Fruit fly (Drosophila melanogaster) whole organism, embryonic: Measurements from ENCODE around the gene Best4.

Experiments used
- Antp ChIP-seq: fragments of 200-800 bp; sonication (Bioruptor generic); optimal IDR thresholded peaks from 3 replicates; lab custom pipeline; 2016; ENCODE audit warnings: missing biosample characterization, missing genetic modification characterization
- B-H2 ChIP-seq: fragments of 200-800 bp; sonication (Bioruptor generic); optimal IDR thresholded peaks from 2 replicates; lab custom pipeline; 2018; ENCODE audit warnings: missing biosample characterization, mild to moderate bottlenecking, missing genetic modification characterization
- CG10565 ChIP-seq: fragments of 200-800 bp; sonication (Bioruptor generic); optimal IDR thresholded peaks from 3 replicates; lab custom pipeline; 2016; ENCODE audit warnings: missing biosample characterization, mild to moderate bottlenecking, missing genetic modification characterization
- CG13123 ChIP-seq: fragments of 200-800 bp; sonication (Bioruptor generic); optimal IDR thresholded peaks from 2 replicates; lab custom pipeline; 2016; ENCODE audit warnings: missing biosample characterization, missing genetic modification characterization
- CG13624 ChIP-seq: fragments of 200-800 bp; sonication (Bioruptor generic); optimal IDR thresholded peaks from 2 replicates; lab custom pipeline; 2016; ENCODE audit warnings: missing biosample characterization, missing genetic modification characterization
- CG14014 ChIP-seq: fragments of 200-800 bp; sonication (Bioruptor generic); IDR thresholded peaks from 2 replicates; pipeline ENCODE4 v1.3.6; 2022; ENCODE audit warnings: missing biosample characterization, missing genetic modification characterization
- CG1647 ChIP-seq: fragments of 200-800 bp; sonication (Bioruptor generic); optimal IDR thresholded peaks from 3 replicates; lab custom pipeline; 2016; ENCODE audit warnings: missing biosample characterization, missing genetic modification characterization
- CG30431 ChIP-seq: fragments of 200-800 bp; sonication (Bioruptor generic); optimal IDR thresholded peaks from 2 replicates; lab custom pipeline; 2017; ENCODE audit warnings: missing biosample characterization, missing genetic modification characterization
- CG42726 ChIP-seq: fragments of 200-800 bp; sonication (Bioruptor generic); IDR thresholded peaks from 2 replicates; pipeline ENCODE4 v1.3.6; 2022; ENCODE audit warnings: missing biosample characterization, missing genetic modification characterization; ENCODE audit not compliant: partially characterized antibody
- CG4360 ChIP-seq: fragments of 200-800 bp; sonication (Bioruptor generic); IDR thresholded peaks from 2 replicates; pipeline ENCODE4 v1.3.6; 2022; ENCODE audit warnings: missing biosample characterization, missing genetic modification characterization
- CG43689 ChIP-seq: fragments of 200-800 bp; sonication (Bioruptor generic); IDR thresholded peaks from 2 replicates; pipeline ENCODE4 v1.3.6; 2022; ENCODE audit warnings: missing biosample characterization, missing genetic modification characterization
- CG4820 ChIP-seq: fragments of 200-800 bp; sonication (Bioruptor generic); optimal IDR thresholded peaks from 3 replicates; lab custom pipeline; 2016; ENCODE audit warnings: missing biosample characterization, missing genetic modification characterization
- CG6765 ChIP-seq: fragments of 200-800 bp; sonication (Bioruptor generic); optimal IDR thresholded peaks from 3 replicates; lab custom pipeline; 2017; ENCODE audit warnings: missing biosample characterization, mild to moderate bottlenecking, missing genetic modification characterization
- CG7372 ChIP-seq: fragments of 200-800 bp; sonication (Bioruptor generic); IDR thresholded peaks from 2 replicates; pipeline ENCODE4 v1.3.6; 2022; ENCODE audit warnings: missing biosample characterization, missing genetic modification characterization
- CG7786 ChIP-seq: fragments of 200-800 bp; sonication (Bioruptor generic); optimal IDR thresholded peaks from 2 replicates; lab custom pipeline; 2016; ENCODE audit warnings: missing biosample characterization, missing genetic modification characterization
- CG7963 ChIP-seq: fragments of 200-800 bp; sonication (Bioruptor generic); IDR thresholded peaks from 3 replicates; pipeline ENCODE4 v1.3.6; 2022; ENCODE audit warnings: missing biosample characterization, missing genetic modification characterization; ENCODE audit not compliant: partially characterized antibody
- CG9609 ChIP-seq: fragments of 200-800 bp; sonication (Bioruptor generic); optimal IDR thresholded peaks from 3 replicates; lab custom pipeline; 2016; ENCODE audit warnings: missing biosample characterization, missing genetic modification characterization
- CG9797 ChIP-seq: fragments of 200-800 bp; sonication (Bioruptor generic); optimal IDR thresholded peaks from 3 replicates; lab custom pipeline; 2018; ENCODE audit warnings: missing biosample characterization, mild to moderate bottlenecking, missing genetic modification characterization
- CG9932 ChIP-seq: fragments of 200-800 bp; sonication (Bioruptor generic); IDR thresholded peaks from 2 replicates; pipeline ENCODE4 v1.3.6; 2022; ENCODE audit warnings: missing biosample characterization, missing genetic modification characterization
- Camta ChIP-seq: fragments of 200-800 bp; sonication (Bioruptor generic); optimal IDR thresholded peaks from 2 replicates; lab custom pipeline; 2016; ENCODE audit warnings: missing biosample characterization, missing genetic modification characterization
- D ChIP-seq, 2 experiments: fragments of 200-800 bp in 1 of 2; fragments of >200 bp in 1 of 2; sonication (Bioruptor generic) in 1 of 2; optimal IDR thresholded peaks; 2 replicates in 1 of 2; 3 replicates in 1 of 2; lab custom pipeline; 2017; ENCODE audit warnings: mild to moderate bottlenecking in 1 of 2, missing biosample characterization in 1 of 2, missing genetic modification characterization in 1 of 2, missing genetic modification reagents in 1 of 2
- Dref ChIP-seq: fragments of 200-800 bp; sonication (Bioruptor generic); IDR thresholded peaks from 2 replicates; pipeline ENCODE4 v1.3.6; 2022; ENCODE audit warnings: missing biosample characterization, missing genetic modification characterization
- ERR ChIP-seq: fragments of 200-800 bp; sonication (Bioruptor generic); optimal IDR thresholded peaks from 2 replicates; lab custom pipeline; 2016; ENCODE audit warnings: missing biosample characterization, missing genetic modification characterization
- HLHmδ ChIP-seq: fragments of 200-800 bp; sonication (Bioruptor generic); optimal IDR thresholded peaks from 2 replicates; lab custom pipeline; 2018; ENCODE audit warnings: missing biosample characterization, mild to moderate bottlenecking, missing genetic modification characterization, moderate library complexity
- HmgD ChIP-seq: fragments of 200-800 bp; sonication (Bioruptor generic); optimal IDR thresholded peaks from 3 replicates; lab custom pipeline; 2016; ENCODE audit warnings: missing biosample characterization, missing genetic modification characterization
- Hr3 ChIP-seq: fragments of 200-800 bp; sonication (Bioruptor generic); optimal IDR thresholded peaks from 3 replicates; lab custom pipeline; 2016; ENCODE audit warnings: missing biosample characterization, missing genetic modification characterization
- Mes4 ChIP-seq: fragments of 200-800 bp; sonication (Bioruptor generic); optimal IDR thresholded peaks from 2 replicates; lab custom pipeline; 2016; ENCODE audit warnings: missing biosample characterization, missing genetic modification characterization
- Mrtf ChIP-seq: fragments of 200-800 bp; sonication (Bioruptor generic); IDR thresholded peaks from 3 replicates; pipeline ENCODE4 v1.3.6; 2022; ENCODE audit warnings: missing biosample characterization, missing genetic modification characterization
- Optix ChIP-seq: fragments of 200-800 bp; sonication (Bioruptor generic); IDR thresholded peaks from 3 replicates; pipeline ENCODE4 v1.3.6; 2022; ENCODE audit warnings: missing biosample characterization, missing genetic modification characterization
- Ptx1 ChIP-seq: fragments of 200-800 bp; sonication (Bioruptor generic); IDR thresholded peaks from 2 replicates; pipeline ENCODE4 v1.3.6; 2022; ENCODE audit warnings: missing biosample characterization, missing genetic modification characterization
- Rx ChIP-seq: fragments of 200-800 bp; sonication (Bioruptor generic); IDR thresholded peaks from 2 replicates; pipeline ENCODE4 v1.3.6; 2022; ENCODE audit warnings: missing biosample characterization, missing genetic modification characterization
- Trl ChIP-seq, 3 experiments: fragments of >200 bp in 2 of 3; fragments of 200-800 bp in 1 of 3; sonication (Bioruptor generic) in 1 of 3; optimal IDR thresholded peaks; 2 replicates in 1 of 3; 3 replicates in 2 of 3; lab custom pipeline; 2016 to 2017; ENCODE audit warnings: missing biosample characterization in 1 of 3, missing genetic modification characterization in 1 of 3
- ac ChIP-seq: fragments of 200-800 bp; sonication (Bioruptor generic); optimal IDR thresholded peaks from 3 replicates; lab custom pipeline; 2017; ENCODE audit warnings: missing biosample characterization, mild to moderate bottlenecking, missing genetic modification characterization
- btn ChIP-seq: fragments of 200-800 bp; sonication (Bioruptor generic); optimal IDR thresholded peaks from 2 replicates; lab custom pipeline; 2016; ENCODE audit warnings: missing biosample characterization, missing genetic modification characterization
- cas ChIP-seq: fragments of 200-800 bp; sonication (Bioruptor generic); IDR thresholded peaks from 2 replicates; pipeline ENCODE4 v1.3.6; 2022; ENCODE audit warnings: missing biosample characterization, missing genetic modification characterization
- dimm ChIP-seq: fragments of 200-800 bp; sonication (Bioruptor generic); IDR thresholded peaks from 2 replicates; pipeline ENCODE4 v1.3.6; 2022; ENCODE audit warnings: missing biosample characterization, missing genetic modification characterization
- fd102C ChIP-seq: fragments of 200-800 bp; sonication (Bioruptor generic); optimal IDR thresholded peaks from 2 replicates; lab custom pipeline; 2018; ENCODE audit warnings: missing biosample characterization, mild to moderate bottlenecking, missing genetic modification characterization, moderate library complexity
- fru ChIP-seq: fragments of >200 bp; optimal IDR thresholded peaks from 2 replicates; lab custom pipeline; 2017
- hth ChIP-seq: fragments of >200 bp; optimal IDR thresholded peaks from 2 replicates; lab custom pipeline; 2017; ENCODE audit warnings: inconsistent platforms
- kah ChIP-seq: fragments of 200-800 bp; sonication (Bioruptor generic); optimal IDR thresholded peaks from 2 replicates; lab custom pipeline; 2018; ENCODE audit warnings: missing biosample characterization, mild to moderate bottlenecking, missing genetic modification characterization
- maf-S ChIP-seq: fragments of 200-800 bp; sonication (Bioruptor generic); optimal IDR thresholded peaks from 2 replicates; lab custom pipeline; 2016; ENCODE audit warnings: missing biosample characterization, missing genetic modification characterization
- pho ChIP-seq: fragments of 200-800 bp; sonication (Bioruptor generic); optimal IDR thresholded peaks from 2 replicates; lab custom pipeline; 2016; ENCODE audit warnings: missing biosample characterization, missing genetic modification characterization
- pros ChIP-seq: fragments of 200-800 bp; sonication (Bioruptor generic); optimal IDR thresholded peaks from 3 replicates; lab custom pipeline; 2019; ENCODE audit warnings: missing biosample characterization, mild to moderate bottlenecking, missing genetic modification characterization, moderate library complexity
- repo ChIP-seq: fragments of 200-800 bp; sonication (Bioruptor generic); optimal IDR thresholded peaks from 2 replicates; lab custom pipeline; 2016; ENCODE audit warnings: missing biosample characterization, missing genetic modification characterization
- row ChIP-seq: fragments of 200-800 bp; sonication (Bioruptor generic); IDR thresholded peaks from 3 replicates; pipeline ENCODE4 v1.3.6; 2022; ENCODE audit warnings: missing biosample characterization, missing genetic modification characterization
- sima ChIP-seq: fragments of 200-800 bp; sonication (Bioruptor generic); optimal IDR thresholded peaks from 2 replicates; lab custom pipeline; 2016; ENCODE audit warnings: missing biosample characterization, missing genetic modification characterization
- sr ChIP-seq: fragments of 200-800 bp; sonication (Bioruptor generic); IDR thresholded peaks from 3 replicates; pipeline ENCODE4 v1.3.6; 2022; ENCODE audit warnings: missing biosample characterization, missing genetic modification characterization
- unc-4 ChIP-seq: fragments of 200-800 bp; sonication (Bioruptor generic); IDR thresholded peaks from 2 replicates; pipeline ENCODE4 v1.3.6; 2022; ENCODE audit warnings: missing biosample characterization, missing genetic modification characterization; ENCODE audit not compliant: partially characterized antibody
- unpg ChIP-seq: fragments of 200-800 bp; sonication (Bioruptor generic); optimal IDR thresholded peaks from 3 replicates; lab custom pipeline; 2018; ENCODE audit warnings: missing biosample characterization, mild to moderate bottlenecking, missing genetic modification characterization, moderate library complexity
- vfl ChIP-seq: fragments of 200-800 bp; sonication (Bioruptor generic); optimal IDR thresholded peaks from 2 replicates; lab custom pipeline; 2016; ENCODE audit warnings: missing biosample characterization, missing genetic modification characterization
- yki ChIP-seq: fragments of >200 bp; optimal IDR thresholded peaks from 3 replicates; lab custom pipeline; 2018

Best4 gene

DNA sequence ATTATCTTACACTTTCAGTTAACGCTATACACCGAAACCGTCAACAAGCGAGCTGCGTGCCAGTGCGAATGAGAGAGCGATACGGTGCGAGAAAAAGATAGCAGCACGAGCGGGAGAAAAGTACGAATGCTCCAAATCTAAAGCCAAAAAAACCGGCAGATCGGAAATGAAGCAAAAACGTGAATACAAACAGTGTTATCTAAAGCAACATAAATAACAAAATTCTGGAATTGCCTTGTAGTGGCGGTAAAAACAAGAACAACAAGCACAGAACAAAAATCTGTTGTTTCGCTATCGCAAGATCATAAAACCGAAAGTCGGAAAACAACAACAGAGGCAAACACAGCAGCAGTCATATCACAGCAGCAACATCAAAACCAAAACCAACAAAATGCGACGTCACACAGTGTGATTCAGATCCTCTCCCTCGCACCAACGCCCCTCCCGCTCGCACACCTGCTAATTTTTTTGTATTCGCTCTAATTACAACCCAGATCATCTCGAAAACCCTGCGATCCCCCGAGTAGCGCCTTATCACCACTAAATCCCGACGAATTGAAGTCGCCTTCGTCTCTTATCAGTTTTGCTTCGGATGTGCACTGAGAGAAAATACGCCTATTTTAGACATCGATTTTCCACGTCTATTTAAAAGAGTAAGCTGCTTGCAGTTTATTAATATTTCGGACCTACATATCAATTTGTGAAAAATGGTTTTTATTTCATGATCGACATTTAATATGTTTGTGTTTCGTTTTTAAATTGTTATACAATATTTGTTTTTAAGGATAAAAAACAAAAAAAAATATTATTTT lies 5.7 kb downstream of the Best4 start, which contains the start of gene CG7255 (continued):
- TF ChIP-seq Mes4 (no peak), pros (GFP tag; lab: Kevin White, UChicago) (no peak), CG7963 (GFP tag; lab: Robert Waterston, UW) (no peak), fd102C (GFP tag; lab: Kevin White, UChicago) (no peak), Ptx1 (GFP tag; lab: Robert Waterston, UW) (peak; percentile 5; the same call in 1 of the 2 replicates), yki (lab: Kevin White, UChicago) (no peak), vfl (GFP tag; lab: Kevin White, UChicago) (no peak), CG7372 (GFP tag; lab: Robert Waterston, UW) (no peak), repo (GFP tag; lab: Kevin White, UChicago) (no peak), Antp (no peak), HLHmδ (GFP tag; lab: Kevin White, UChicago) (no peak), Hr3 (peak; percentile 8), ERR (GFP tag; lab: Kevin White, UChicago) (no peak), Dref (GFP tag; lab: Robert Waterston, UW) (no peak), maf-S (GFP tag; lab: Kevin White, UChicago) (no peak), CG9932 (0 out of 2 replicates have a peak, but pooled peaks have one; percentile 30), dimm (GFP tag; lab: Robert Waterston, UW) (no peak), btn (GFP tag; lab: Kevin White, UChicago) (no peak), row (GFP tag; lab: Robert Waterston, UW) (peak; percentile 32; the same call in 2 of the 3 replicates), CG9797 (GFP tag; lab: Kevin White, UChicago) (no peak), HmgD (GFP tag; lab: Kevin White, UChicago) (no peak), sima (no peak), CG10565 (no peak), CG6765 (GFP tag; lab: Kevin White, UChicago) (no peak), B-H2 (GFP tag; lab: Kevin White, UChicago) (no peak), Camta (no peak), CG4820 (GFP tag; lab: Kevin White, UChicago) (no peak), fru (lab: Kevin White, UChicago) (no peak), CG30431 (GFP tag; lab: Kevin White, UChicago) (peak; percentile 19), ac (GFP tag; lab: Kevin White, UChicago) (no peak), sr (GFP tag; lab: Robert Waterston, UW) (no peak), CG4360 (GFP tag; lab: Robert Waterston, UW) (peak; percentile 71), CG13123 (GFP tag; lab: Kevin White, UChicago) (no peak), Optix (GFP tag; lab: Robert Waterston, UW) (no peak), cas (no peak), hth (lab: Kevin White, UChicago) (no peak), D (optimal IDR thresholded peaks at IDR 0.05; lab: Kevin White, UChicago) (no peak), D (GFP tag; optimal IDR thresholded peaks at IDR 0.05; lab: Kevin White, UChicago) (no peak), CG14014 (GFP tag; lab: Robert Waterston, UW) (0 out of 2 replicates have a peak, but pooled peaks have one; percentile 6), unpg (no peak), CG43689 (GFP tag; lab: Robert Waterston, UW) (no peak), CG7786 (no peak), kah (GFP tag; lab: Kevin White, UChicago) (no peak), CG13624 (no peak), CG1647 (GFP tag; lab: Kevin White, UChicago) (no peak), CG9609 (no peak), Trl (optimal IDR thresholded peaks at IDR 0.05; lab: Kevin White, UChicago) (no peak), Trl (GFP tag; optimal IDR thresholded peaks at IDR 0.05; lab: Kevin White, UChicago) (no peak), unc-4 (GFP tag; lab: Robert Waterston, UW) (no peak), Mrtf (GFP tag; lab: Robert Waterston, UW) (no peak), pho (no peak), Rx (GFP tag; lab: Robert Waterston, UW) (no peak), CG42726 (no peak)
